Worm (Caenorhabditis elegans) whole organism, late embryonic: ENCODE results near the gene C46F11.6.

Experiments
- dmd-4 ChIP-seq: sonication (generic microtip); optimal IDR thresholded peaks from 2 replicates; lab custom pipeline; 2016; ENCODE audit warnings: borderline replicate concordance, missing genetic modification characterization, missing compliant biosample characterization
- fkh-10 ChIP-seq: fragments of 150-350 bp; optimal IDR thresholded peaks from 2 replicates; lab custom pipeline; 2014; ENCODE audit warnings: missing biosample characterization, missing genetic modification reagents, missing genetic modification characterization
- gmeb-2 ChIP-seq: sonication (generic microtip); optimal IDR thresholded peaks from 2 replicates; lab custom pipeline; 2016; ENCODE audit warnings: missing genetic modification characterization, inconsistent platforms, missing compliant biosample characterization
- ref-2 ChIP-seq: sonication (generic microtip); optimal IDR thresholded peaks from 2 replicates; lab custom pipeline; 2016; ENCODE audit warnings: missing genetic modification characterization, missing compliant biosample characterization

- TF ChIP-seq fkh-10 (GFP tag; lab: Kevin White, UChicago) (no peak), gmeb-2 (tag; lab: Kevin White, UChicago) (no peak), ref-2 (tag; lab: Kevin White, UChicago) (no peak), dmd-4 (tag; lab: Kevin White, UChicago) (no peak)
Observed at ce11 chrIII:3670336-3670735, at the start of gene C46F11.6.
